Worm (Caenorhabditis elegans) whole organism, L4 larva: ENCODE results near the gene T04C12.9.

ENCODE experiments used
- F10B5.3 ChIP-seq: sonication (generic microtip); optimal IDR thresholded peaks from 2 replicates; lab custom pipeline; 2016; ENCODE audit warnings: mild to moderate bottlenecking, missing genetic modification characterization, missing compliant biosample characterization
- F26F4.8 ChIP-seq: fragments of 200-800 bp; sonication (Bioruptor generic); conservative IDR thresholded peaks from 2 replicates; pipeline ENCODE4 v1.3.6; 2022; ENCODE audit warnings: missing genetic modification characterization, missing compliant biosample characterization
- F37D6.2 ChIP-seq: sonication (generic microtip); optimal IDR thresholded peaks from 2 replicates; lab custom pipeline; 2016; ENCODE audit warnings: mild to moderate bottlenecking, missing genetic modification characterization, missing compliant biosample characterization
- F44E2.7 ChIP-seq: fragments of 200-800 bp; sonication (Bioruptor generic); IDR thresholded peaks from 2 replicates; pipeline ENCODE4 v2.1.2; 2022; ENCODE audit warnings: missing genetic modification characterization, missing compliant biosample characterization
- F49E8.2 ChIP-seq: sonication (generic microtip); optimal IDR thresholded peaks from 2 replicates; lab custom pipeline; 2016; ENCODE audit warnings: missing compliant biosample characterization, mild to moderate bottlenecking, missing genetic modification characterization, borderline replicate concordance
- T20F7.1 ChIP-seq: fragments of 200-800 bp; sonication (Bioruptor generic); optimal IDR thresholded peaks from 2 replicates; lab custom pipeline; 2018; ENCODE audit warnings: mild to moderate bottlenecking, missing genetic modification characterization, missing compliant biosample characterization
- T26A8.4 ChIP-seq: fragments of 200-800 bp; sonication (Bioruptor generic); IDR thresholded peaks from 2 replicates; pipeline ENCODE4 v1.3.6; 2022; ENCODE audit warnings: missing genetic modification characterization, missing compliant biosample characterization
- Y105C5A.15 ChIP-seq: fragments of 200-800 bp; sonication (Bioruptor generic); IDR thresholded peaks from 2 replicates; pipeline ENCODE4 v1.3.6; 2022; ENCODE audit warnings: missing genetic modification characterization, missing compliant biosample characterization
- Y48G9A.11 ChIP-seq: fragments of 200-800 bp; sonication (Bioruptor generic); IDR thresholded peaks from 2 replicates; pipeline ENCODE4 v1.3.6; 2022; ENCODE audit warnings: missing genetic modification reagents, missing genetic modification characterization, missing compliant biosample characterization
- ZK337.2 ChIP-seq: fragments of 200-800 bp; sonication (Bioruptor generic); IDR thresholded peaks from 2 replicates; pipeline ENCODE4 v1.3.6; 2022; ENCODE audit warnings: missing genetic modification reagents, missing genetic modification characterization, missing compliant biosample characterization
- aha-1 ChIP-seq: fragments of 150-350 bp; peaks from one replicate; lab custom pipeline; 2014; ENCODE audit warnings: missing biosample characterization, missing genetic modification characterization
- ceh-62 ChIP-seq: sonication (generic microtip); optimal IDR thresholded peaks from 2 replicates; lab custom pipeline; 2017; ENCODE audit warnings: missing biosample characterization, missing genetic modification characterization
- ces-1 ChIP-seq: fragments of 150-350 bp; sonication (generic microtip); optimal IDR thresholded peaks from 4 replicates; lab custom pipeline; 2014; ENCODE audit warnings: missing biosample characterization, missing genetic modification reagents, missing genetic modification characterization
- daf-12 ChIP-seq: fragments of 150-350 bp; optimal IDR thresholded peaks from 2 replicates; lab custom pipeline; 2014; ENCODE audit warnings: missing biosample characterization, missing genetic modification reagents, missing genetic modification characterization
- daf-16 ChIP-seq, 3 experiments: sonication (generic microtip); optimal IDR thresholded peaks; 2 replicates each; lab custom pipeline; 2016 to 2017; ENCODE audit warnings: missing genetic modification characterization in 3 of 3, missing genetic modification reagents in 3 of 3, mild to moderate bottlenecking in 2 of 3, missing compliant biosample characterization in 2 of 3, missing biosample characterization in 1 of 3, moderate library complexity in 1 of 3
- daf-8 ChIP-seq: fragments of 200-800 bp; sonication (Bioruptor generic); IDR thresholded peaks from 2 replicates; pipeline ENCODE4 v1.3.6; 2022; ENCODE audit warnings: missing genetic modification characterization, missing compliant biosample characterization
- dmd-6 ChIP-seq: fragments of 200-800 bp; sonication (Bioruptor generic); IDR thresholded peaks from 2 replicates; pipeline ENCODE4 v1.3.6; 2022; ENCODE audit warnings: missing genetic modification reagents, missing genetic modification characterization, missing compliant biosample characterization
- dpl-1 ChIP-seq: fragments of 150-350 bp; optimal IDR thresholded peaks from 2 replicates; lab custom pipeline; 2014; ENCODE audit warnings: missing biosample characterization, missing genetic modification reagents, missing genetic modification characterization
- duxl-1 ChIP-seq: sonication (generic microtip); optimal IDR thresholded peaks from 2 replicates; lab custom pipeline; 2016; ENCODE audit warnings: mild to moderate bottlenecking, missing genetic modification characterization, moderate library complexity, missing compliant biosample characterization; ENCODE audit not compliant: poor library complexity
- egl-43 ChIP-seq: fragments of 200-800 bp; sonication (Bioruptor generic); IDR thresholded peaks from 2 replicates; pipeline ENCODE4 v1.3.6; 2022; ENCODE audit warnings: missing genetic modification reagents, missing genetic modification characterization, missing compliant biosample characterization
- fkh-10 ChIP-seq: fragments of 150-350 bp; optimal IDR thresholded peaks from 2 replicates; lab custom pipeline; 2014; ENCODE audit warnings: missing biosample characterization, missing genetic modification reagents, missing genetic modification characterization
- fos-1 ChIP-seq: fragments of 150-350 bp; optimal IDR thresholded peaks from 2 replicates; lab custom pipeline; 2014; ENCODE audit warnings: missing biosample characterization, missing genetic modification characterization
- hif-1 ChIP-seq, 2 experiments: sonication (generic microtip); optimal IDR thresholded peaks; 2 replicates each; lab custom pipeline; 2016 to 2017; ENCODE audit warnings: missing compliant biosample characterization in 2 of 2, missing genetic modification characterization in 2 of 2, missing genetic modification reagents in 2 of 2, missing genotype in 2 of 2, mild to moderate bottlenecking in 1 of 2
- hmg-1.1 ChIP-seq: fragments of 200-800 bp; sonication (Bioruptor generic); IDR thresholded peaks from 2 replicates; pipeline ENCODE4 v1.3.6; 2022; ENCODE audit warnings: missing genetic modification reagents, missing genetic modification characterization, missing compliant biosample characterization
- lin-29 ChIP-seq: fragments of 200-800 bp; sonication (Bioruptor generic); IDR thresholded peaks from 2 replicates; pipeline ENCODE4 v1.3.6; 2022; ENCODE audit warnings: missing genetic modification reagents, missing genetic modification characterization, missing compliant biosample characterization
- lin-39 ChIP-seq: fragments of 150-350 bp; optimal IDR thresholded peaks from 2 replicates; lab custom pipeline; 2014; ENCODE audit warnings: missing biosample characterization, missing genetic modification reagents, missing genetic modification characterization
- lsy-2 ChIP-seq, 2 experiments: fragments of 150-350 bp in 1 of 2; sonication (generic microtip) in 1 of 2; optimal IDR thresholded peaks; 2 replicates each; lab custom pipeline; 2014 to 2017; ENCODE audit warnings: missing biosample characterization in 2 of 2, missing genetic modification characterization in 2 of 2
- madf-5 ChIP-seq, 2 experiments: fragments of 200-800 bp; sonication (Bioruptor generic); IDR thresholded peaks; 2 replicates each; pipeline ENCODE4 v1.3.6; 2022; ENCODE audit warnings: missing compliant biosample characterization in 2 of 2, missing genetic modification characterization in 2 of 2
- madf-9 ChIP-seq: fragments of 200-800 bp; sonication (Bioruptor generic); conservative IDR thresholded peaks from 2 replicates; pipeline ENCODE4 v1.3.6; 2022; ENCODE audit warnings: missing genetic modification reagents, missing genetic modification characterization, missing compliant biosample characterization
- mdl-1 ChIP-seq, 2 experiments: fragments of 150-350 bp in 1 of 2; sonication (generic microtip) in 1 of 2; optimal IDR thresholded peaks; 2 replicates each; lab custom pipeline; 2014 to 2017; ENCODE audit warnings: missing biosample characterization in 2 of 2, missing genetic modification characterization in 2 of 2
- mdt-29 ChIP-seq: fragments of 200-800 bp; sonication (Bioruptor generic); IDR thresholded peaks from 2 replicates; pipeline ENCODE4 v1.3.6; 2022; ENCODE audit warnings: missing genetic modification reagents, missing genetic modification characterization, missing compliant biosample characterization
- mes-2 ChIP-seq: sonication (generic microtip); optimal IDR thresholded peaks from 2 replicates; lab custom pipeline; 2016; ENCODE audit warnings: missing genotype, mild to moderate bottlenecking, missing genetic modification characterization, missing compliant biosample characterization; ENCODE audit not compliant: poor library complexity, severe bottlenecking
- nhr-10 ChIP-seq: fragments of 150-350 bp; optimal IDR thresholded peaks from 2 replicates; lab custom pipeline; 2014; ENCODE audit warnings: missing biosample characterization, missing genetic modification characterization
- nhr-102 ChIP-seq: sonication (generic microtip); optimal IDR thresholded peaks from 2 replicates; lab custom pipeline; 2016; ENCODE audit warnings: mild to moderate bottlenecking, missing genetic modification characterization, moderate library complexity, missing compliant biosample characterization
- nhr-111 ChIP-seq: fragments of 200-800 bp; sonication (Bioruptor generic); optimal IDR thresholded peaks from 2 replicates; lab custom pipeline; 2018; ENCODE audit warnings: mild to moderate bottlenecking, missing genetic modification characterization, missing compliant biosample characterization
- nhr-42 ChIP-seq: fragments of 200-800 bp; sonication (Bioruptor generic); IDR thresholded peaks from 2 replicates; pipeline ENCODE4 v1.3.6; 2022; ENCODE audit warnings: missing genetic modification characterization, missing compliant biosample characterization
- nhr-77 ChIP-seq: fragments of 150-350 bp; optimal IDR thresholded peaks from 2 replicates; lab custom pipeline; 2014; ENCODE audit warnings: missing biosample characterization, missing genetic modification characterization
- pha-4 ChIP-seq, 2 experiments: fragments of 150-350 bp in 1 of 2; fragments of 200-800 bp in 1 of 2; sonication (Bioruptor generic) in 1 of 2; IDR thresholded peaks in 1 of 2; optimal IDR thresholded peaks in 1 of 2; 2 replicates each; pipeline versions ENCODE4 v1.3.6 to Lab custom; 2014 to 2022; ENCODE audit warnings: missing genetic modification characterization in 2 of 2, missing genetic modification reagents in 2 of 2, missing biosample characterization in 1 of 2, missing compliant biosample characterization in 1 of 2
- rbr-2 ChIP-seq: sonication (generic microtip); optimal IDR thresholded peaks from 2 replicates; lab custom pipeline; 2016; ENCODE audit warnings: missing genotype, missing genetic modification characterization, missing compliant biosample characterization
- saeg-2 ChIP-seq: fragments of 200-800 bp; sonication (Bioruptor generic); IDR thresholded peaks from 2 replicates; pipeline ENCODE4 v1.3.6; 2022; ENCODE audit warnings: missing genetic modification reagents, missing genetic modification characterization, missing compliant biosample characterization
- set-16 ChIP-seq: fragments of 200-800 bp; sonication (Bioruptor generic); IDR thresholded peaks from 2 replicates; pipeline ENCODE4 v1.3.6; 2022; ENCODE audit warnings: missing genetic modification reagents, missing genetic modification characterization, missing compliant biosample characterization
- skn-1 ChIP-seq: fragments of 150-350 bp; optimal IDR thresholded peaks from 2 replicates; lab custom pipeline; 2014; ENCODE audit warnings: missing biosample characterization, missing genetic modification characterization
- snpc-1.2 ChIP-seq: fragments of 200-800 bp; sonication (Bioruptor generic); IDR thresholded peaks from 2 replicates; pipeline ENCODE4 v1.3.6; 2022; ENCODE audit warnings: missing genetic modification reagents, missing genetic modification characterization, missing compliant biosample characterization
- snpc-4 ChIP-seq: fragments of 150-350 bp; optimal IDR thresholded peaks from 2 replicates; lab custom pipeline; 2014; ENCODE audit warnings: missing biosample characterization, missing genetic modification characterization
- spr-1 ChIP-seq: sonication (generic microtip); optimal IDR thresholded peaks from 2 replicates; lab custom pipeline; 2016; ENCODE audit warnings: mild to moderate bottlenecking, missing genetic modification characterization, missing compliant biosample characterization
- tra-1 ChIP-seq: fragments of 200-800 bp; sonication (Bioruptor generic); IDR thresholded peaks from 2 replicates; pipeline ENCODE4 v1.3.6; 2022; ENCODE audit warnings: missing genetic modification reagents, missing genetic modification characterization, missing compliant biosample characterization
- unc-39 ChIP-seq: sonication (generic microtip); optimal IDR thresholded peaks from 2 replicates; lab custom pipeline; 2017; ENCODE audit warnings: missing biosample characterization, missing genetic modification characterization
- zag-1 ChIP-seq: fragments of 150-350 bp; optimal IDR thresholded peaks from 2 replicates; lab custom pipeline; 2014; ENCODE audit warnings: missing biosample characterization, missing genetic modification characterization
- zfp-2 ChIP-seq: sonication (generic microtip); optimal IDR thresholded peaks from 2 replicates; lab custom pipeline; 2016; ENCODE audit warnings: mild to moderate bottlenecking, missing genetic modification characterization, missing compliant biosample characterization
- ztf-11 ChIP-seq: fragments of 150-350 bp; optimal IDR thresholded peaks from 2 replicates; lab custom pipeline; 2014; ENCODE audit warnings: missing biosample characterization, missing genetic modification characterization

Gene T04C12.9

DNA sequence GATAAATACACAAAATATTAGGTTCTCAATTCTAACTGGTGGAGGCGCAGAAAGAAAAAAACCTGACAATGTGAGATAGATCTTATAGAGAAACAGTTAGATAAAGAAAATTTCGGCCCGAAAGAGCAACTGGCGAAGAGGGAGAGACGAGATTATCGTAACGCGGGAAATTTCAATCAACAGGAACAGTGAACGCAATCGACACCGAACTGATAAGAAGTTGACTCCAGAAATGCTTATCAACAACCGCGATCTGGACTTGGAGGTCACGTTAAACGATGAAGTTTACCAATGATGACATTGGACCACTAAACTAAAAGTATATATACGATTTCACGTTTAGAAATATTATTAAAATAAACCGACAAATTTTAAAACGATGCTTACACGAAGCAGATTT lies 13.4 kb upstream of the T04C12.9 start (continued):
- no peak for TF ChIP-seq set-16
- TF ChIP-seq daf-12 (tag; lab: Kevin White, UChicago): no peak
- no peak for TF ChIP-seq nhr-42 (GFP tag; lab: Robert Waterston, UW)
- no peak for TF ChIP-seq daf-16 (GFP tag; optimal IDR thresholded peaks at IDR 0.05; lab: Kevin White, UChicago)
- TF ChIP-seq daf-16 (tag; optimal IDR thresholded peaks at IDR 0.05; lab: Kevin White, UChicago): no peak
- no peak for TF ChIP-seq ztf-11
- TF ChIP-seq aha-1 (tag; lab: Kevin White, UChicago): peak; percentile 55
- peak; percentile 80; the same call in 1 of the 2 replicates for TF ChIP-seq Y48G9A.11
- peak in 1 of 2 experiments; percentile 83; a peak in 2 of 4 replicates for TF ChIP-seq madf-5 (GFP tag; IDR thresholded peaks at IDR 0.05; lab: Robert Waterston, UW)
- peak; percentile 22; the same call in 1 of the 2 replicates for TF ChIP-seq dmd-6 (GFP tag; lab: Robert Waterston, UW)
- no peak for TF ChIP-seq fkh-10 (GFP tag; lab: Kevin White, UChicago)
- peak; percentile 46; the same call in 1 of the 2 replicates for TF ChIP-seq tra-1 (GFP tag; lab: Robert Waterston, UW)
- no peak for TF ChIP-seq dpl-1
- no peak for TF ChIP-seq hif-1 (tag; optimal IDR thresholded peaks at IDR 0.05; lab: Kevin White, UChicago)
- TF ChIP-seq pha-4 (GFP tag; IDR thresholded peaks at IDR 0.05; lab: Robert Waterston, UW): peak; percentile 49; the same call in 1 of the 2 replicates
- TF ChIP-seq pha-4 (tag; optimal IDR thresholded peaks at IDR 0.05; lab: Kevin White, UChicago): no peak
- TF ChIP-seq T26A8.4 (GFP tag; lab: Robert Waterston, UW): no peak; the same call in 1 of the 2 replicates
- no peak for TF ChIP-seq rbr-2 (tag; lab: Kevin White, UChicago)
- TF ChIP-seq nhr-102 (tag; lab: Kevin White, UChicago): no peak
- TF ChIP-seq nhr-111 (GFP tag; lab: Kevin White, UChicago): no peak
- TF ChIP-seq mdl-1 (tag; optimal IDR thresholded peaks at IDR 0.05; lab: Kevin White, UChicago): no peak
- no peak for TF ChIP-seq unc-39 (tag; lab: Kevin White, UChicago)
- TF ChIP-seq zfp-2 (tag; lab: Kevin White, UChicago): no peak
- no peak for TF ChIP-seq ceh-62 (tag; lab: Kevin White, UChicago)
- no peak for TF ChIP-seq spr-1 (tag; lab: Kevin White, UChicago)
- 0 out of 2 replicates have a peak, but pooled peaks have one; percentile 26 for TF ChIP-seq hmg-1.1 (GFP tag; lab: Robert Waterston, UW)
- no peak for TF ChIP-seq nhr-10 (tag; lab: Kevin White, UChicago)
- no peak for TF ChIP-seq lsy-2 (tag; optimal IDR thresholded peaks at IDR 0.05; lab: Kevin White, UChicago)
- TF ChIP-seq daf-8 (GFP tag; lab: Robert Waterston, UW): no peak
- 0 out of 2 replicates have a peak, but pooled peaks have one; percentile 9 for TF ChIP-seq lin-29 (GFP tag; lab: Robert Waterston, UW)
- TF ChIP-seq Y105C5A.15 (GFP tag; lab: Robert Waterston, UW): peak; percentile 65; the same call in 1 of the 2 replicates
- no peak for TF ChIP-seq fos-1 (tag; lab: Kevin White, UChicago)
- no peak for TF ChIP-seq lin-39
- TF ChIP-seq snpc-1.2 (GFP tag; lab: Robert Waterston, UW): peak; percentile 61; the same call in 1 of the 2 replicates
- no peak for TF ChIP-seq ZK337.2
- no peak for TF ChIP-seq duxl-1
- TF ChIP-seq skn-1 (tag; lab: Kevin White, UChicago): no peak
- TF ChIP-seq mes-2 (tag; lab: Kevin White, UChicago): no peak
- no peak for TF ChIP-seq snpc-4 (tag; lab: Kevin White, UChicago)
- TF ChIP-seq ces-1 (GFP tag; lab: Kevin White, UChicago): no peak
- peak; percentile 77; the same call in 1 of the 2 replicates for TF ChIP-seq egl-43 (GFP tag; lab: Robert Waterston, UW)
- TF ChIP-seq F10B5.3: no peak
- TF ChIP-seq zag-1 (tag; lab: Kevin White, UChicago): no peak
- 0 out of 2 replicates have a peak, but pooled peaks have one; percentile 30 for TF ChIP-seq F44E2.7 (GFP tag; lab: Robert Waterston, UW)
- TF ChIP-seq F26F4.8: no peak
- TF ChIP-seq T20F7.1: no peak
- peak; percentile 93 for TF ChIP-seq F49E8.2 (tag; lab: Kevin White, UChicago)
- no peak for TF ChIP-seq F37D6.2 (tag; lab: Kevin White, UChicago)
- TF ChIP-seq madf-9 (GFP tag; lab: Robert Waterston, UW): no peak; the same call in 1 of the 2 replicates
- TF ChIP-seq mdt-29 (GFP tag; lab: Robert Waterston, UW): peak; percentile 74
- no peak for TF ChIP-seq nhr-77
- peak; percentile 67; the same call in 1 of the 2 replicates for TF ChIP-seq saeg-2 (GFP tag; lab: Robert Waterston, UW)
